Fruit fly (Drosophila melanogaster) whole organism, prepupa: ENCODE measurements around the gene CG42729.

Experiments used
- CG11294 ChIP-seq: fragments of 200-800 bp; sonication (Bioruptor generic); IDR thresholded peaks from 2 replicates; pipeline ENCODE4 v1.3.6; 2022; ENCODE audit warnings: missing biosample characterization, missing genetic modification characterization
- CG16779 ChIP-seq: fragments of 200-800 bp; sonication (Bioruptor generic); optimal IDR thresholded peaks from 3 replicates; lab custom pipeline; 2017; ENCODE audit warnings: missing biosample characterization, mild to moderate bottlenecking, missing genetic modification characterization
- CG6808 ChIP-seq: fragments of 200-800 bp; sonication (Bioruptor generic); optimal IDR thresholded peaks from 3 replicates; lab custom pipeline; 2017; ENCODE audit warnings: missing biosample characterization, missing genetic modification characterization, mild to moderate bottlenecking, moderate library complexity, missing genetic modification reagents
- CG6854 ChIP-seq: fragments of 200-800 bp; sonication (Bioruptor generic); optimal IDR thresholded peaks from 2 replicates; lab custom pipeline; 2017; ENCODE audit warnings: missing biosample characterization, mild to moderate bottlenecking, missing genetic modification characterization
- Eip78C ChIP-seq: fragments of 200-800 bp; sonication (Bioruptor generic); peaks from one replicate; lab custom pipeline; 2016; ENCODE audit warnings: missing biosample characterization, missing genetic modification characterization
- Gug ChIP-seq: fragments of 200-800 bp; sonication (Bioruptor generic); IDR thresholded peaks from 2 replicates; pipeline ENCODE4 v1.3.6; 2022; ENCODE audit warnings: missing biosample characterization, missing genetic modification characterization
- Hr38 ChIP-seq: sonication (Bioruptor generic); optimal IDR thresholded peaks from 2 replicates; lab custom pipeline; 2016; ENCODE audit warnings: missing biosample characterization, missing genetic modification characterization
- OdsH ChIP-seq: fragments of 200-800 bp; sonication (Bioruptor generic); optimal IDR thresholded peaks from 3 replicates; lab custom pipeline; 2016; ENCODE audit warnings: missing biosample characterization, missing genetic modification characterization
- lz ChIP-seq: fragments of 200-800 bp; sonication (Bioruptor generic); optimal IDR thresholded peaks from 3 replicates; lab custom pipeline; 2016; ENCODE audit warnings: missing biosample characterization, missing genetic modification characterization

- no peak for TF ChIP-seq CG16779 (tag; lab: Kevin White, UChicago)
- TF ChIP-seq Gug (GFP tag; lab: Robert Waterston, UW), result no peak
- no peak for TF ChIP-seq lz (GFP tag; lab: Kevin White, UChicago)
- no peak for TF ChIP-seq CG6808
- TF ChIP-seq Hr38 (GFP tag; lab: Kevin White, UChicago), result no peak
- no peak for TF ChIP-seq OdsH
- no peak for TF ChIP-seq CG6854 (GFP tag; lab: Kevin White, UChicago)
- TF ChIP-seq Eip78C (GFP tag; lab: Kevin White, UChicago), result no peak
- TF ChIP-seq CG11294 (GFP tag; lab: Robert Waterston, UW), result no peak
These were observed 4.4 kb upstream of the CG42729 start, which contains the start of gene CG43248 for dm6 chr3L:15531423-15532325.
